Worm (Caenorhabditis elegans): ENCODE data around the gene droe-4.

DNA sequence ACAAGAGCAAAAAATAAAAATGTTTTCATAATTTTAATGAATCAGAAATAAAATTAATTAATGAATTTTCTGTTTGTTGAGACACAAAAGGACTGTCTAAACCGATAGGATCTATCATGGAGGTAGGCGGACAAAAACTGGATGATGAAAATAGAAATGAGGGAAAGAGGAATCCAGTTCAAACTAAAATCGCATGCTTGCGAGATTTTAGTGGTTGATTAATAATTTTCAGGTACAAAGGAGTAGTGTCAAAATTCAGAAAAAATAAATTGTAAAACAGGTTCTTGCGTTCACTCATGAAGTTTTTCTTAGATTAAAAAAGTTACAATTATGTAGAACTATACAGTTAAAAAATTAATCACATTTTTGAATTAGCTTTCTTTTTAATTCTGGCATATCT, 34.9 kb downstream of the droe-4 start, which contains the start of gene T08G5.3:
- TF ChIP-seq dao-5 (tag; optimal IDR thresholded peaks at IDR 0.05) (no peak), W03F9.2 (tag; optimal IDR thresholded peaks at IDR 0.05) (no peak)
